Worm (Caenorhabditis elegans) whole organism, L2 larva: ENCODE data around the gene ugt-38.
A peak's percentile ranks its signal among the peaks of the same experiment; 100 is the strongest.

Source experiments
- C34F6.9 ChIP-seq: fragments of 150-350 bp; optimal IDR thresholded peaks from 2 replicates; lab custom pipeline; 2014; ENCODE audit warnings: missing biosample characterization, missing genetic modification characterization
- F13H6.1 ChIP-seq: sonication (generic microtip); optimal IDR thresholded peaks from 2 replicates; lab custom pipeline; 2016; ENCODE audit warnings: missing genetic modification characterization, missing compliant biosample characterization
- R02D3.7 ChIP-seq: fragments of 150-350 bp; optimal IDR thresholded peaks from 2 replicates; lab custom pipeline; 2014; ENCODE audit warnings: missing biosample characterization, missing genetic modification characterization
- Y55F3AM.14 ChIP-seq: fragments of 200-800 bp; sonication (Bioruptor generic); optimal IDR thresholded peaks from 2 replicates; lab custom pipeline; 2018; ENCODE audit warnings: mild to moderate bottlenecking, missing genetic modification characterization, missing compliant biosample characterization
- alr-1 ChIP-seq: fragments of 150-350 bp; optimal IDR thresholded peaks from 2 replicates; lab custom pipeline; 2014; ENCODE audit warnings: missing biosample characterization, missing genetic modification characterization
- aly-2 ChIP-seq: fragments of 150-350 bp; optimal IDR thresholded peaks from 2 replicates; lab custom pipeline; 2014; ENCODE audit warnings: missing biosample characterization, missing genetic modification characterization
- ceh-16 ChIP-seq: fragments of 150-350 bp; optimal IDR thresholded peaks from 2 replicates; lab custom pipeline; 2014; ENCODE audit warnings: missing biosample characterization, missing genetic modification characterization
- ceh-82 ChIP-seq: fragments of 150-350 bp; optimal IDR thresholded peaks from 2 replicates; lab custom pipeline; 2014; ENCODE audit warnings: missing biosample characterization, missing genetic modification characterization
- crh-2 ChIP-seq: sonication (generic microtip); optimal IDR thresholded peaks from 2 replicates; lab custom pipeline; 2017; ENCODE audit warnings: missing biosample characterization, missing genetic modification characterization
- dmd-4 ChIP-seq: sonication (generic microtip); optimal IDR thresholded peaks from 2 replicates; lab custom pipeline; 2017; ENCODE audit warnings: missing biosample characterization, missing genetic modification characterization
- elt-1 ChIP-seq: fragments of 150-350 bp; optimal IDR thresholded peaks from 2 replicates; lab custom pipeline; 2014; ENCODE audit warnings: missing biosample characterization, missing genetic modification characterization
- elt-3 ChIP-seq: sonication (generic microtip); optimal IDR thresholded peaks from 2 replicates; lab custom pipeline; 2017; ENCODE audit warnings: missing biosample characterization, missing genetic modification characterization
- fos-1 ChIP-seq: fragments of 150-350 bp; optimal IDR thresholded peaks from 2 replicates; lab custom pipeline; 2014; ENCODE audit warnings: missing biosample characterization, missing genetic modification characterization
- lin-11 ChIP-seq: fragments of 150-350 bp; sonication (generic microtip); optimal IDR thresholded peaks from 2 replicates; lab custom pipeline; 2014; ENCODE audit warnings: missing biosample characterization, missing genetic modification characterization, inconsistent platforms, mixed read lengths
- lin-39 ChIP-seq: fragments of 150-350 bp; optimal IDR thresholded peaks from 2 replicates; lab custom pipeline; 2014; ENCODE audit warnings: missing biosample characterization, missing genetic modification reagents, missing genetic modification characterization
- lsy-2 ChIP-seq, 2 experiments: fragments of 150-350 bp in 1 of 2; sonication (generic microtip) in 1 of 2; optimal IDR thresholded peaks; 2 replicates each; lab custom pipeline; 2014 to 2017; ENCODE audit warnings: missing biosample characterization in 2 of 2, missing genetic modification characterization in 2 of 2
- mab-5 ChIP-seq: fragments of 150-350 bp; optimal IDR thresholded peaks from 2 replicates; lab custom pipeline; 2014; ENCODE audit warnings: missing biosample characterization, missing genetic modification characterization
- mbf-1 ChIP-seq: sonication (generic microtip); optimal IDR thresholded peaks from 2 replicates; lab custom pipeline; 2017; ENCODE audit warnings: missing biosample characterization, missing genetic modification characterization
- mdl-1 ChIP-seq, 2 experiments: fragments of 150-350 bp in 1 of 2; sonication (generic microtip) in 1 of 2; optimal IDR thresholded peaks; 2 replicates each; lab custom pipeline; 2017; ENCODE audit warnings: missing biosample characterization in 2 of 2, missing genetic modification characterization in 2 of 2
- nhr-10 ChIP-seq: sonication (generic microtip); optimal IDR thresholded peaks from 2 replicates; lab custom pipeline; 2017; ENCODE audit warnings: missing biosample characterization, missing genetic modification characterization
- nhr-11 ChIP-seq: fragments of 150-350 bp; optimal IDR thresholded peaks from 2 replicates; lab custom pipeline; 2014; ENCODE audit warnings: missing biosample characterization, missing genetic modification characterization
- nhr-12 ChIP-seq: fragments of 150-350 bp; optimal IDR thresholded peaks from 2 replicates; lab custom pipeline; 2014; ENCODE audit warnings: missing biosample characterization, missing genetic modification characterization
- nhr-129 ChIP-seq: fragments of 150-350 bp; optimal IDR thresholded peaks from 2 replicates; lab custom pipeline; 2014; ENCODE audit warnings: missing biosample characterization, missing genetic modification characterization
- nhr-21 ChIP-seq: fragments of 150-350 bp; optimal IDR thresholded peaks from 2 replicates; lab custom pipeline; 2014; ENCODE audit warnings: missing biosample characterization, missing genetic modification characterization
- nhr-23 ChIP-seq: fragments of 150-350 bp; optimal IDR thresholded peaks from 2 replicates; lab custom pipeline; 2014; ENCODE audit warnings: missing biosample characterization, missing genetic modification reagents, missing genetic modification characterization
- nhr-237 ChIP-seq: fragments of 150-350 bp; optimal IDR thresholded peaks from 2 replicates; lab custom pipeline; 2014; ENCODE audit warnings: missing biosample characterization, missing genetic modification characterization
- nhr-25 ChIP-seq: fragments of 150-350 bp; sonication (generic microtip); optimal IDR thresholded peaks from 3 replicates; lab custom pipeline; 2014; ENCODE audit warnings: missing biosample characterization, missing genetic modification characterization
- nhr-6 ChIP-seq: fragments of 150-350 bp; optimal IDR thresholded peaks from 2 replicates; lab custom pipeline; 2014; ENCODE audit warnings: missing biosample characterization, missing genetic modification characterization
- sem-4 ChIP-seq: fragments of 150-350 bp; optimal IDR thresholded peaks from 2 replicates; lab custom pipeline; 2014; ENCODE audit warnings: missing biosample characterization, missing genetic modification reagents, missing genetic modification characterization
- skn-1 ChIP-seq: sonication (generic microtip); optimal IDR thresholded peaks from 2 replicates; lab custom pipeline; 2017; ENCODE audit warnings: missing biosample characterization, missing genetic modification characterization
- sma-3 ChIP-seq: sonication (generic microtip); optimal IDR thresholded peaks from 2 replicates; lab custom pipeline; 2016; ENCODE audit warnings: missing genetic modification reagents, missing genetic modification characterization, missing compliant biosample characterization
- sma-9 ChIP-seq, 2 experiments: fragments of 150-350 bp in 1 of 2; sonication (generic microtip) in 1 of 2; optimal IDR thresholded peaks; 2 replicates each; lab custom pipeline; 2014 to 2016; ENCODE audit warnings: missing genetic modification characterization in 2 of 2, mild to moderate bottlenecking in 1 of 2, missing biosample characterization in 1 of 2, missing compliant biosample characterization in 1 of 2, missing genetic modification reagents in 1 of 2, moderate library complexity in 1 of 2
- snpc-4 ChIP-seq: fragments of 150-350 bp; optimal IDR thresholded peaks from 2 replicates; lab custom pipeline; 2014; ENCODE audit warnings: missing biosample characterization, missing genetic modification characterization
- unc-39 ChIP-seq: fragments of 150-350 bp; optimal IDR thresholded peaks from 2 replicates; lab custom pipeline; 2014; ENCODE audit warnings: missing biosample characterization, missing genetic modification characterization
- unc-55 ChIP-seq: fragments of 150-350 bp; sonication (generic microtip); optimal IDR thresholded peaks from 3 replicates; lab custom pipeline; 2014; ENCODE audit warnings: missing biosample characterization, missing genetic modification reagents, missing genetic modification characterization
- unc-62 ChIP-seq: fragments of 150-350 bp; optimal IDR thresholded peaks from 2 replicates; lab custom pipeline; 2014; ENCODE audit warnings: missing biosample characterization, missing genetic modification reagents, missing genetic modification characterization
- zag-1 ChIP-seq: fragments of 150-350 bp; optimal IDR thresholded peaks from 2 replicates; lab custom pipeline; 2014; ENCODE audit warnings: missing biosample characterization, missing genetic modification characterization
- ztf-1 ChIP-seq: fragments of 200-800 bp; sonication (Bioruptor generic); conservative IDR thresholded peaks from 2 replicates; pipeline ENCODE4 v1.3.6; 2022; ENCODE audit warnings: missing genetic modification characterization, missing compliant biosample characterization
- ztf-11 ChIP-seq: sonication (generic microtip); optimal IDR thresholded peaks from 2 replicates; lab custom pipeline; 2017; ENCODE audit warnings: missing biosample characterization, missing genetic modification characterization

ugt-38 gene

ce11 chrV:7112223-7112622, 35.0 kb downstream of the ugt-38 start:
- TF ChIP-seq dmd-4 (tag; lab: Kevin White, UChicago) (no peak), nhr-21 (tag; lab: Kevin White, UChicago) (no peak), aly-2 (tag; lab: Kevin White, UChicago) (no peak), unc-55 (GFP tag; lab: Kevin White, UChicago) (no peak), sem-4 (tag; lab: Kevin White, UChicago) (no peak), snpc-4 (tag; lab: Kevin White, UChicago) (no peak), nhr-11 (tag; lab: Kevin White, UChicago) (no peak), skn-1 (tag; lab: Kevin White, UChicago) (no peak), lin-39 (no peak), sma-3 (no peak), nhr-12 (tag; lab: Kevin White, UChicago) (no peak)

ce11 chrV:7111276-7111675, 36.0 kb downstream of the ugt-38 start:
- no peak for TF ChIP-seq crh-2 (tag; lab: Kevin White, UChicago)
- TF ChIP-seq F13H6.1 (tag; lab: Kevin White, UChicago): peak; percentile 15
- TF ChIP-seq C34F6.9 (tag; lab: Kevin White, UChicago): peak; percentile 26
- no peak for TF ChIP-seq skn-1 (tag; lab: Kevin White, UChicago)
- no peak for TF ChIP-seq elt-1 (tag; lab: Kevin White, UChicago)
- TF ChIP-seq unc-55 (GFP tag; lab: Kevin White, UChicago): peak; percentile 15
- TF ChIP-seq sma-9 (GFP tag; optimal IDR thresholded peaks at IDR 0.05; lab: Kevin White, UChicago): peak; percentile 23
- TF ChIP-seq sma-9 (tag; optimal IDR thresholded peaks at IDR 0.05; lab: Kevin White, UChicago): no peak

- TF ChIP-seq nhr-6 (tag; lab: Kevin White, UChicago) (no peak), nhr-237 (tag; lab: Kevin White, UChicago) (no peak), unc-62 (no peak), mbf-1 (no peak), nhr-23 (tag; lab: Kevin White, UChicago) (no peak), nhr-12 (tag; lab: Kevin White, UChicago) (no peak), elt-3 (tag; lab: Kevin White, UChicago) (no peak), fos-1 (no peak), aly-2 (tag; lab: Kevin White, UChicago) (no peak), ztf-1 (GFP tag; lab: Robert Waterston, UW) (no peak), ceh-82 (tag; lab: Kevin White, UChicago) (no peak), sem-4 (tag; lab: Kevin White, UChicago) (no peak), mdl-1 (tag; optimal IDR thresholded peaks at IDR 0.05; lab: Kevin White, UChicago) (no peak), elt-1 (tag; lab: Kevin White, UChicago) (no peak), R02D3.7 (tag; lab: Kevin White, UChicago) (no peak), ceh-16 (tag; lab: Kevin White, UChicago) (no peak), lsy-2 (tag; optimal IDR thresholded peaks at IDR 0.05; lab: Kevin White, UChicago) (no peak)
Measured at ce11 chrV:7110370-7110769, 36.9 kb downstream of the ugt-38 start.

- TF ChIP-seq mbf-1 (no peak), nhr-10 (no peak), R02D3.7 (tag; lab: Kevin White, UChicago) (no peak), Y55F3AM.14 (GFP tag; lab: Kevin White, UChicago) (no peak), fos-1 (no peak), ztf-11 (tag; lab: Kevin White, UChicago) (no peak), dmd-4 (tag; lab: Kevin White, UChicago) (no peak), mdl-1 (tag; optimal IDR thresholded peaks at IDR 0.05; lab: Kevin White, UChicago) (no peak), nhr-21 (tag; lab: Kevin White, UChicago) (no peak), nhr-25 (tag; lab: Kevin White, UChicago) (no peak), zag-1 (no peak), nhr-129 (tag; lab: Kevin White, UChicago) (no peak), nhr-237 (tag; lab: Kevin White, UChicago) (no peak), lin-11 (no peak), mab-5 (tag; lab: Kevin White, UChicago) (no peak), lin-39 (no peak), unc-39 (tag; lab: Kevin White, UChicago) (no peak), nhr-12 (tag; lab: Kevin White, UChicago) (no peak), alr-1 (no peak)
Measured at ce11 chrV:7106499-7107152, 40.6 kb downstream of the ugt-38 start.
